Fruit fly (Drosophila melanogaster): ENCODE measurements around the gene CG14238.

CG14238 gene

dm6 chr3R:26457949-26458348 is at the start of gene CG14238:
CG14238 (plus strand) TSS chr3R:26458249.
- no peak for TF ChIP-seq CTCF (optimal IDR thresholded peaks at IDR 0.05)
- TF ChIP-seq CG8478 (optimal IDR thresholded peaks at IDR 0.05) = no peak

dm6 chr3R:26409780-26410179 is 48.3 kb upstream of the CG14238 start:
- TF ChIP-seq CTCF (optimal IDR thresholded peaks at IDR 0.05) = no peak
- no peak for TF ChIP-seq CG8478 (optimal IDR thresholded peaks at IDR 0.05)

dm6 chr3R:26413788-26414187 is 44.3 kb upstream of the CG14238 start, which contains the start of gene Ald2:
Ald2 (plus strand) TSS chr3R:26414088.
- no peak for TF ChIP-seq CG8478 (optimal IDR thresholded peaks at IDR 0.05)
- TF ChIP-seq CTCF (optimal IDR thresholded peaks at IDR 0.05) = no peak

dm6 chr3R:26425005-26425404 is 33.0 kb upstream of the CG14238 start, which contains the start of gene CG6503:
CG6503 (minus strand) TSS chr3R:26425105.
- TF ChIP-seq CG8478 (optimal IDR thresholded peaks at IDR 0.05) (no peak), CTCF (optimal IDR thresholded peaks at IDR 0.05) (no peak)

- TF ChIP-seq CG8478 (optimal IDR thresholded peaks at IDR 0.05) = no peak
- TF ChIP-seq CTCF (optimal IDR thresholded peaks at IDR 0.05) = no peak
These were observed 32.4 kb upstream of the CG14238 start, which contains the start of gene CG34291 for dm6 chr3R:26425681-26426080. CG34291 (minus strand) TSS chr3R:26425781.

dm6 chr3R:26428220-26428619 is 29.8 kb upstream of the CG14238 start:
- TF ChIP-seq CG8478 (optimal IDR thresholded peaks at IDR 0.05) (no peak), CTCF (optimal IDR thresholded peaks at IDR 0.05) (no peak)

dm6 chr3R:26429619-26430018 is 28.4 kb upstream of the CG14238 start:
- TF ChIP-seq CG8478 (optimal IDR thresholded peaks at IDR 0.05) = no peak
- TF ChIP-seq CTCF (optimal IDR thresholded peaks at IDR 0.05) = no peak

- TF ChIP-seq CG8478 (optimal IDR thresholded peaks at IDR 0.05) (no peak), CTCF (optimal IDR thresholded peaks at IDR 0.05) (peak; percentile 72 to 78)
These were observed 25.5 kb upstream of the CG14238 start for dm6 chr3R:26432526-26432925.

- TF ChIP-seq CTCF (optimal IDR thresholded peaks at IDR 0.05) (no peak), CG8478 (optimal IDR thresholded peaks at IDR 0.05) (no peak)
These were observed 25.1 kb upstream of the CG14238 start for dm6 chr3R:26432978-26433377.

dm6 chr3R:26433743-26434142 is 24.3 kb upstream of the CG14238 start:
- TF ChIP-seq CTCF (optimal IDR thresholded peaks at IDR 0.05) (no peak), CG8478 (optimal IDR thresholded peaks at IDR 0.05) (no peak)

- TF ChIP-seq CG8478 (optimal IDR thresholded peaks at IDR 0.05) (no peak), CTCF (optimal IDR thresholded peaks at IDR 0.05) (no peak)
These were observed 22.0 kb upstream of the CG14238 start for dm6 chr3R:26436001-26436400.

- TF ChIP-seq CTCF (optimal IDR thresholded peaks at IDR 0.05) (no peak), CG8478 (optimal IDR thresholded peaks at IDR 0.05) (no peak)
These were observed 21.5 kb upstream of the CG14238 start for dm6 chr3R:26436540-26436939.

dm6 chr3R:26440455-26441196 is 17.4 kb upstream of the CG14238 start, which contains the start of gene tx:
tx (plus strand) TSS chr3R:26440778.
- TF ChIP-seq CTCF (optimal IDR thresholded peaks at IDR 0.05) = no peak
- no peak for TF ChIP-seq CG8478 (optimal IDR thresholded peaks at IDR 0.05)

dm6 chr3R:26442609-26443180 is 15.4 kb upstream of the CG14238 start:
- TF ChIP-seq CG8478 (optimal IDR thresholded peaks at IDR 0.05) (no peak), CTCF (optimal IDR thresholded peaks at IDR 0.05) (no peak)

- TF ChIP-seq CTCF (optimal IDR thresholded peaks at IDR 0.05) (no peak), CG8478 (optimal IDR thresholded peaks at IDR 0.05) (no peak)
These were observed 14.7 kb upstream of the CG14238 start for dm6 chr3R:26443343-26443742.

dm6 chr3R:26443875-26444511 is 14.1 kb upstream of the CG14238 start:
- TF ChIP-seq CG8478 (optimal IDR thresholded peaks at IDR 0.05) = no peak
- no peak for TF ChIP-seq CTCF (optimal IDR thresholded peaks at IDR 0.05)

All from S2 (cell line).